Worm (Caenorhabditis elegans) whole organism, L4/young adult: Measurements from ENCODE around the gene irld-22.

ENCODE experiments used
- W03F9.2 ChIP-seq: fragments of 150-350 bp; optimal IDR thresholded peaks from 2 replicates; lab custom pipeline; 2014; ENCODE audit warnings: missing biosample characterization, missing genetic modification characterization
- dao-5 ChIP-seq: sonication (generic microtip); optimal IDR thresholded peaks from 2 replicates; lab custom pipeline; 2016; ENCODE audit warnings: missing genotype, missing genetic modification characterization, moderate library complexity, missing compliant biosample characterization
- him-1 ChIP-seq: sonication (generic microtip); optimal IDR thresholded peaks from 2 replicates; lab custom pipeline; 2016; ENCODE audit warnings: missing genotype, missing genetic modification reagents, missing genetic modification characterization, missing compliant biosample characterization

ce11 chrV:3929099-3929498 is 29.1 kb upstream of the irld-22 start, which contains the start of gene srx-64:
- TF ChIP-seq dao-5 = no peak
- TF ChIP-seq him-1 (tag; lab: Kevin White, UChicago) = no peak
- no peak for TF ChIP-seq W03F9.2 (tag; lab: Kevin White, UChicago)
